Worm (Caenorhabditis elegans): ENCODE results near the gene F36A4.1.

The F36A4.1 gene

DNA sequence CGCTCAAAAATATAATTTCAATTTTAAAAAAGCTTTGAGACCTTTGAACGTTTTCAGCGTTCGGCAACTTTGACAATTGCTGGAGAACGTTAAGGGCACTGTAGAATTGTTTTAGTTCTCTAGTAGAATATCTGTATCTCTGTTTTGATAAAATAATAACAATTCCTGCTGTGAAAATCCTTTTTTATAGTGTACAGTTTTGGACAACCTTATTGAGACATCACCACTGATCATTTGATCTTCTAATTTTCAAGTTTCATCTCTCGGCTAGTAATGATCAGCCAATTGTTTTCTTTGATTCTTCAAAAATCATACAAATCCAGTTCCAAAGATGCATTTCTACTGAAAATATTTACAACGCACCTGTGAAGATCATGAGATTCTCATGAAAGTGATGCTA lies 20.3 kb downstream of the F36A4.1 start, which contains the start of gene F15E6.10:
F15E6.10 (plus strand) TSS at position 301 of the 400 bp plus-strand sequence.
- TF ChIP-seq lin-39 (tag; optimal IDR thresholded peaks at IDR 0.05) (no peak), mab-9 (GFP tag; IDR thresholded peaks at IDR 0.05) (no peak), unc-30 (tag; optimal IDR thresholded peaks at IDR 0.05) (no peak), zip-4 (GFP tag; optimal IDR thresholded peaks at IDR 0.05) (no peak), nhr-90 (tag; optimal IDR thresholded peaks at IDR 0.05; ENCODE audit: poor library complexity) (no peak), isw-1 (GFP tag; IDR thresholded peaks at IDR 0.05) (no peak), jun-1 (tag; optimal IDR thresholded peaks at IDR 0.05) (no peak), fos-1 (tag; optimal IDR thresholded peaks at IDR 0.05) (no peak), mdl-1 (tag; optimal IDR thresholded peaks at IDR 0.05) (no peak)

DNA sequence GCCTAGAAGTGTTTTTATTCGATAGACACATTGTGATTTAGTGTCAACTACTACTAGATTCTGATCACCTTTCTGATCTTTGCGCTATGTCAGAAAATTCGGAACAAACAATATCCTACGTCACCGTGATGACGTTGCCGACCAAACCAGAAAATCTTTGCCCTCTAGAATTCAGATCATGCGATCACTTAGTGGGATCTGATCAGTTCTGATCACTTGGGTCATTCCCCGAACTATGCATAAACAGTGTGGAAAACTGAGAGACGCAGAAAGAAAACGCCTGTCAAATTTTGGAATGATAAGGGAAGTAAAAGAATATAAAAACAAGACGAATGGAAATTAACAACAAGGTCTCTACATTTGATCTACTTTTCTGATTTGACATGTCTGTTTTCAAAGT lies 22.3 kb downstream of the F36A4.1 start, which contains the start of gene F15E6.3:
F15E6.3 (plus strand) TSS at position 344 of the 400 bp plus-strand sequence.
- no peak for TF ChIP-seq ama-1 (optimal IDR thresholded peaks at IDR 0.05)
- peak; percentile 70 for TF ChIP-seq nhr-71 (tag; optimal IDR thresholded peaks at IDR 0.05)
- peak; percentile 40 for TF ChIP-seq nhr-19 (GFP tag; conservative IDR thresholded peaks at IDR 0.05)
- peak in 1 of 2 experiments; percentile 60 for TF ChIP-seq lin-35 (GFP tag; optimal IDR thresholded peaks at IDR 0.05)
- TF ChIP-seq nhr-90 (tag; optimal IDR thresholded peaks at IDR 0.05; ENCODE audit: poor library complexity) = peak; percentile 24
- TF ChIP-seq nhr-85 (tag) = peak; percentile 94
- TF ChIP-seq nhr-20 (tag; optimal IDR thresholded peaks at IDR 0.05) = peak; percentile 79
- peak; percentile 84 for TF ChIP-seq blmp-1 (tag; optimal IDR thresholded peaks at IDR 0.05)
- TF ChIP-seq unc-130 (tag; optimal IDR thresholded peaks at IDR 0.05) = peak; percentile 39
- TF ChIP-seq C16A3.4 (tag; optimal IDR thresholded peaks at IDR 0.05) = peak; percentile 12
- no peak for TF ChIP-seq lir-3 (tag; optimal IDR thresholded peaks at IDR 0.05; ENCODE audit: poor library complexity)
- peak; percentile 32 for TF ChIP-seq xbp-1 (tag; optimal IDR thresholded peaks at IDR 0.05)
- no peak for TF ChIP-seq lin-15B (tag; optimal IDR thresholded peaks at IDR 0.05)
- TF ChIP-seq elt-3 (tag; optimal IDR thresholded peaks at IDR 0.05) = peak in 4 of 6 experiments; percentile 57 to 97 (median 70)
- TF ChIP-seq tbx-2 (tag; optimal IDR thresholded peaks at IDR 0.05) = peak; percentile 46
- TF ChIP-seq vab-15 (tag; optimal IDR thresholded peaks at IDR 0.05) = no peak
- TF ChIP-seq mdl-1 (tag; optimal IDR thresholded peaks at IDR 0.05) = peak in 1 of 2 experiments; percentile 66
- no peak for TF ChIP-seq dpl-1 (GFP tag; optimal IDR thresholded peaks at IDR 0.05)
- peak in 1 of 2 experiments; percentile 42 for TF ChIP-seq lsy-2 (tag; optimal IDR thresholded peaks at IDR 0.05)
- no peak for TF ChIP-seq ceh-63 (GFP tag; optimal IDR thresholded peaks at IDR 0.05)

DNA sequence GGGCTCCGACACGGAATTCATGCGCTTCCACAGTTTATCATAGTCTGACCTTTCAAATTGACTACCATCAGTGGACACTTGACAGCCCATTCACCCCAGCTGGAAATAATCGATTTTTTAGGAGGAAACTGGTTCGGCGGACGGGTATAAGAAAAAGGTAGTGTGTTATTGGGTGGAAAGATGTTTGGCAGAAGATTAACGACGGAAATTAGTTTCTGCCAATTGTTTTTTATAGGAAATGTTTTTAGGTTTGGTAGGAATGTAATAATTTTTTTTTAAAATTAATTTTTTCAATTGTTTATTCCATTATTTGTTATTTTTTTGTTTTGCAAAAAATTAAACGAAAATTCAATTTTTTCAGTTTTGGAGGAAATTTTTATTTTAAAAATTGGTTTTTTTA lies 26.7 kb downstream of the F36A4.1 start, which contains the start of gene F15E6.9:
F15E6.9 (minus strand) TSS at position 101 of the 400 bp plus-strand sequence.
- no peak for TF ChIP-seq lin-13 (GFP tag; optimal IDR thresholded peaks at IDR 0.05)
- no peak for TF ChIP-seq fos-1 (tag; optimal IDR thresholded peaks at IDR 0.05)
- TF ChIP-seq mdl-1 (tag; optimal IDR thresholded peaks at IDR 0.05) = no peak
- TF ChIP-seq F16B12.6 (tag; optimal IDR thresholded peaks at IDR 0.05) = no peak
- TF ChIP-seq C34B4.2 (tag; optimal IDR thresholded peaks at IDR 0.05) = no peak
- TF ChIP-seq elt-3 (tag; optimal IDR thresholded peaks at IDR 0.05) = no peak
- TF ChIP-seq nhr-76 (tag; optimal IDR thresholded peaks at IDR 0.05) = no peak
- no peak for TF ChIP-seq aha-1 (tag; optimal IDR thresholded peaks at IDR 0.05)
- TF ChIP-seq ceh-88 (GFP tag; IDR thresholded peaks at IDR 0.05) = no peak
- no peak for TF ChIP-seq nhr-71 (tag; optimal IDR thresholded peaks at IDR 0.05)
- TF ChIP-seq lir-3 (tag; optimal IDR thresholded peaks at IDR 0.05; ENCODE audit: poor library complexity) = no peak
- TF ChIP-seq C16A3.4 (tag; optimal IDR thresholded peaks at IDR 0.05) = no peak
- TF ChIP-seq xbp-1 (tag; optimal IDR thresholded peaks at IDR 0.05) = no peak
- no peak for TF ChIP-seq hlh-17 (GFP tag; optimal IDR thresholded peaks at IDR 0.05; ENCODE audit: borderline replicate concordance)
- no peak for TF ChIP-seq ceh-63 (GFP tag; optimal IDR thresholded peaks at IDR 0.05)
- TF ChIP-seq blmp-1 (tag; optimal IDR thresholded peaks at IDR 0.05) = no peak
- no peak for TF ChIP-seq unc-98 (GFP tag; IDR thresholded peaks at IDR 0.05)

DNA sequence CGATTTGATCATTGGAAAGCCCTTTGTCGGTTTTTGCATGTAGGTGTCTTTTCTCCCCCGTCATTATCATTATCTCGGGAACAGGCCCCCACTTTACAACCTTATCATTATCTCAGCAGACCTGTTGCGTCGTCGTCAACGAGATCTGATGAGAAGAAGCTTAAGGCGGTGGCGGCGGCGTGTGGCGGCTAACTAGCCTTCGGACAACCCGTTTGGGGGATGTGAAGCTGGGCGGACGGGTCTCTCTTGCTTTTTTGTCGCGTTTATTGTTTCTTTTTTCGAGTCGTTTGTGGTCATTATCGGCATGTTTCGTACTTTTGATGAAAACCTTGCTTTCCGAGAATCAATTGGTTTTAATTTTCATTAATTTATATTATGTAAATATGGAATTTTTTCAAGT lies 27.7 kb downstream of the F36A4.1 start:
- TF ChIP-seq fos-1 (tag; optimal IDR thresholded peaks at IDR 0.05) = no peak
- TF ChIP-seq efl-1 (optimal IDR thresholded peaks at IDR 0.05) = no peak
- TF ChIP-seq efl-1 (GFP tag; optimal IDR thresholded peaks at IDR 0.05 in 1 of 2) = peak in 1 of 2 experiments; percentile 30
- TF ChIP-seq sox-4 (tag; optimal IDR thresholded peaks at IDR 0.05) = no peak
- TF ChIP-seq blmp-1 (tag; optimal IDR thresholded peaks at IDR 0.05) = peak; percentile 40
- TF ChIP-seq fkh-8 (tag; optimal IDR thresholded peaks at IDR 0.05) = no peak
- TF ChIP-seq fkh-10 (GFP tag; optimal IDR thresholded peaks at IDR 0.05) = no peak
- TF ChIP-seq F16B12.6 (tag; optimal IDR thresholded peaks at IDR 0.05) = no peak

Data from whole organism, L1 larva.